Fruit fly (Drosophila melanogaster): ENCODE data around the gene CG8927.

CG8927 gene

dm6 chr3R:16222300-16222903, 41.6 kb downstream of the CG8927 start (continued):
- TF ChIP-seq eve (GFP tag; optimal IDR thresholded peaks at IDR 0.05), result peak in 1 of 2 experiments; percentile 99
- TF ChIP-seq br (optimal IDR thresholded peaks at IDR 0.05), result no peak
- TF ChIP-seq ap (GFP tag; IDR thresholded peaks at IDR 0.05), result peak; percentile 100
- TF ChIP-seq CoRest (tag; optimal IDR thresholded peaks at IDR 0.05), result peak; percentile 98
- TF ChIP-seq Chrac-16 (GFP tag; optimal IDR thresholded peaks at IDR 0.05), result peak; percentile 99
- TF ChIP-seq CG34224 (GFP tag; IDR thresholded peaks at IDR 0.05; ENCODE audit: partially characterized antibody), result no peak
- TF ChIP-seq sens (GFP tag), result peak; percentile 100
- peak; percentile 90 for TF ChIP-seq CG33557 (GFP tag; optimal IDR thresholded peaks at IDR 0.05)
- TF ChIP-seq CG15073 (GFP tag; optimal IDR thresholded peaks at IDR 0.05), result peak; percentile 94
- TF ChIP-seq CG11723 (GFP tag; optimal IDR thresholded peaks at IDR 0.05), result peak; percentile 97
- peak; percentile 99 for TF ChIP-seq CG13894 (tag; optimal IDR thresholded peaks at IDR 0.05)
- TF ChIP-seq Oli (tag; optimal IDR thresholded peaks at IDR 0.05), result peak; percentile 99
- peak; percentile 98 for TF ChIP-seq Bteb2 (GFP tag; optimal IDR thresholded peaks at IDR 0.05)
- TF ChIP-seq pum (GFP tag; optimal IDR thresholded peaks at IDR 0.05), result peak; percentile 100
- peak; percentile 99 for TF ChIP-seq eyg (GFP tag; optimal IDR thresholded peaks at IDR 0.05)
- TF ChIP-seq CG4328 (GFP tag; optimal IDR thresholded peaks at IDR 0.05), result peak; percentile 89
- peak; percentile 99 for TF ChIP-seq NC2α (GFP tag; optimal IDR thresholded peaks at IDR 0.05)
- peak; percentile 99 for TF ChIP-seq CG8290 (GFP tag; optimal IDR thresholded peaks at IDR 0.05)
- TF ChIP-seq CG8290 (tag; optimal IDR thresholded peaks at IDR 0.05), result peak; percentile 94 to 100
- peak; percentile 83 for TF ChIP-seq Nf-YB (GFP tag; optimal IDR thresholded peaks at IDR 0.05)
- peak; percentile 98 for TF ChIP-seq CG2202 (tag; optimal IDR thresholded peaks at IDR 0.05)
- peak; percentile 92 for TF ChIP-seq CG7271 (tag; optimal IDR thresholded peaks at IDR 0.05)
- peak; percentile 99 for TF ChIP-seq aop (GFP tag; IDR thresholded peaks at IDR 0.05)
- TF ChIP-seq CG11247 (GFP tag; IDR thresholded peaks at IDR 0.05), result peak; percentile 99
- peak; percentile 98 for TF ChIP-seq CG7357 (GFP tag; IDR thresholded peaks at IDR 0.05)
- TF ChIP-seq jumu (GFP tag; optimal IDR thresholded peaks at IDR 0.05), result peak; percentile 100
- peak; percentile 98 for TF ChIP-seq CG6813 (GFP tag; optimal IDR thresholded peaks at IDR 0.05)
- peak; percentile 99 for TF ChIP-seq slp2 (GFP tag; optimal IDR thresholded peaks at IDR 0.05)
- TF ChIP-seq Atf6 (GFP tag; IDR thresholded peaks at IDR 0.05), result peak; percentile 99
- peak; percentile 96 for TF ChIP-seq CG15514 (GFP tag; optimal IDR thresholded peaks at IDR 0.05)
- TF ChIP-seq sim (GFP tag; IDR thresholded peaks at IDR 0.05), result peak; percentile 99
- TF ChIP-seq HLH54F (GFP tag; optimal IDR thresholded peaks at IDR 0.05), result peak; percentile 99
- peak; percentile 95 for TF ChIP-seq twi (tag; optimal IDR thresholded peaks at IDR 0.05)
- peak; percentile 99 for TF ChIP-seq Atf-2 (GFP tag; optimal IDR thresholded peaks at IDR 0.05)
- peak; percentile 99 for TF ChIP-seq gcm (GFP tag; optimal IDR thresholded peaks at IDR 0.05)
- TF ChIP-seq CG17186 (GFP tag; optimal IDR thresholded peaks at IDR 0.05), result peak; percentile 97
- peak; percentile 93 for TF ChIP-seq CG10267 (tag; optimal IDR thresholded peaks at IDR 0.05)
- TF ChIP-seq wor (GFP tag; IDR thresholded peaks at IDR 0.05), result peak; percentile 99
- TF ChIP-seq CG16815 (GFP tag; optimal IDR thresholded peaks at IDR 0.05), result peak; percentile 97
- peak; percentile 100 for TF ChIP-seq zfh1 (GFP tag; IDR thresholded peaks at IDR 0.05)
- TF ChIP-seq Ets65A (GFP tag), result peak; percentile 100
- TF ChIP-seq CG10654 (GFP tag; optimal IDR thresholded peaks at IDR 0.05), result peak; percentile 100
- peak; percentile 98 for TF ChIP-seq GATAe (GFP tag; conservative IDR thresholded peaks at IDR 0.05)
- peak; percentile 99 for TF ChIP-seq shn (GFP tag; optimal IDR thresholded peaks at IDR 0.05)
- peak; percentile 96 for TF ChIP-seq CG10147 (GFP tag; optimal IDR thresholded peaks at IDR 0.05)
- TF ChIP-seq Optix (GFP tag; IDR thresholded peaks at IDR 0.05), result peak; percentile 100
- TF ChIP-seq ham (GFP tag; IDR thresholded peaks at IDR 0.05), result peak; percentile 98
- TF ChIP-seq ase (GFP tag; IDR thresholded peaks at IDR 0.05), result peak; percentile 100
- peak; percentile 100 for TF ChIP-seq Ptx1 (GFP tag; IDR thresholded peaks at IDR 0.05)
- peak; percentile 99 for TF ChIP-seq caup (GFP tag; optimal IDR thresholded peaks at IDR 0.05; ENCODE audit: severe bottlenecking)
- TF ChIP-seq sr (GFP tag; IDR thresholded peaks at IDR 0.05), result peak; percentile 99
